Worm (Caenorhabditis elegans): Measurements from ENCODE around the gene hach-1.

The hach-1 gene

ce11 chrIII:5564325-5564724 is 9.1 kb downstream of the hach-1 start:
- TF ChIP-seq med-1 (GFP tag; optimal IDR thresholded peaks at IDR 0.05; ENCODE audit: insufficient read depth) = no peak
- TF ChIP-seq ref-1 (GFP tag; conservative IDR thresholded peaks at IDR 0.05) = no peak
- TF ChIP-seq T22C8.4 (GFP tag; IDR thresholded peaks at IDR 0.05) = no peak
- no peak for TF ChIP-seq klf-2 (GFP tag; conservative IDR thresholded peaks at IDR 0.05)
- TF ChIP-seq ztf-23 (GFP tag; IDR thresholded peaks at IDR 0.05) = no peak
- TF ChIP-seq flt-1 (GFP tag; IDR thresholded peaks at IDR 0.05) = no peak
- TF ChIP-seq cog-1 (tag; optimal IDR thresholded peaks at IDR 0.05) = no peak
- no peak for TF ChIP-seq ztf-29 (GFP tag; IDR thresholded peaks at IDR 0.05)
- no peak for TF ChIP-seq tab-1 (GFP tag; IDR thresholded peaks at IDR 0.05)

ce11 chrIII:5564799-5565198 is 9.5 kb downstream of the hach-1 start, which contains the start of gene mlc-3:
Gene mlc-3 (plus strand): TSS chrIII:5565025.
- TF ChIP-seq ref-1 (GFP tag; conservative IDR thresholded peaks at IDR 0.05) (no peak), T22C8.4 (GFP tag; IDR thresholded peaks at IDR 0.05) (no peak), klf-2 (GFP tag; conservative IDR thresholded peaks at IDR 0.05) (no peak), flt-1 (GFP tag; IDR thresholded peaks at IDR 0.05) (peak; percentile 69; the same call in 1 of the 2 replicates)

- TF ChIP-seq ref-1 (GFP tag; conservative IDR thresholded peaks at IDR 0.05) = no peak
- TF ChIP-seq klf-2 (GFP tag; conservative IDR thresholded peaks at IDR 0.05) = no peak
- TF ChIP-seq flt-1 (GFP tag; IDR thresholded peaks at IDR 0.05) = no peak
- no peak for TF ChIP-seq cog-1 (tag; optimal IDR thresholded peaks at IDR 0.05)
- no peak for TF ChIP-seq tab-1 (GFP tag; IDR thresholded peaks at IDR 0.05)
- TF ChIP-seq ztf-23 (GFP tag; IDR thresholded peaks at IDR 0.05) = no peak
- no peak for TF ChIP-seq ztf-29 (GFP tag; IDR thresholded peaks at IDR 0.05)
- TF ChIP-seq T22C8.4 (GFP tag; IDR thresholded peaks at IDR 0.05) = no peak
- no peak for TF ChIP-seq med-1 (GFP tag; optimal IDR thresholded peaks at IDR 0.05; ENCODE audit: insufficient read depth)
These were observed 10.4 kb downstream of the hach-1 start for ce11 chrIII:5565699-5566098.

- TF ChIP-seq ztf-23 (GFP tag; IDR thresholded peaks at IDR 0.05) = peak; percentile 44; the same call in 1 of the 2 replicates
- TF ChIP-seq med-1 (GFP tag; optimal IDR thresholded peaks at IDR 0.05; ENCODE audit: insufficient read depth) = no peak
- no peak for TF ChIP-seq flt-1 (GFP tag; IDR thresholded peaks at IDR 0.05)
These were observed 11.2 kb downstream of the hach-1 start for ce11 chrIII:5566496-5566895.

ce11 chrIII:5568265-5568664 is 13.0 kb downstream of the hach-1 start:
- 0 out of 2 replicates have a peak, but pooled peaks have one; percentile 59 for TF ChIP-seq tab-1 (GFP tag; IDR thresholded peaks at IDR 0.05)
- TF ChIP-seq klf-2 (GFP tag; conservative IDR thresholded peaks at IDR 0.05) = no peak

- no peak for TF ChIP-seq cog-1 (tag; optimal IDR thresholded peaks at IDR 0.05)
- no peak for TF ChIP-seq flt-1 (GFP tag; IDR thresholded peaks at IDR 0.05)
- TF ChIP-seq ref-1 (GFP tag; conservative IDR thresholded peaks at IDR 0.05) = no peak
- TF ChIP-seq ztf-23 (GFP tag; IDR thresholded peaks at IDR 0.05) = no peak
- no peak for TF ChIP-seq ztf-29 (GFP tag; IDR thresholded peaks at IDR 0.05)
- no peak for TF ChIP-seq med-1 (GFP tag; optimal IDR thresholded peaks at IDR 0.05; ENCODE audit: insufficient read depth)
- TF ChIP-seq klf-2 (GFP tag; conservative IDR thresholded peaks at IDR 0.05) = no peak
These were observed 13.4 kb downstream of the hach-1 start, which contains the start of gene nspb-12 for ce11 chrIII:5568679-5569078. Gene nspb-12 (minus strand): TSS chrIII:5568779.

ce11 chrIII:5570814-5571443 is 15.7 kb downstream of the hach-1 start:
- no peak for TF ChIP-seq klf-2 (GFP tag; conservative IDR thresholded peaks at IDR 0.05)
- TF ChIP-seq cog-1 (tag; optimal IDR thresholded peaks at IDR 0.05) = no peak
- no peak for TF ChIP-seq flt-1 (GFP tag; IDR thresholded peaks at IDR 0.05)
- no peak for TF ChIP-seq ztf-23 (GFP tag; IDR thresholded peaks at IDR 0.05)
- TF ChIP-seq tab-1 (GFP tag; IDR thresholded peaks at IDR 0.05) = no peak
- TF ChIP-seq med-1 (GFP tag; optimal IDR thresholded peaks at IDR 0.05; ENCODE audit: insufficient read depth) = no peak
- TF ChIP-seq T22C8.4 (GFP tag; IDR thresholded peaks at IDR 0.05) = no peak
- no peak for TF ChIP-seq ztf-29 (GFP tag; IDR thresholded peaks at IDR 0.05)

ce11 chrIII:5572806-5573205 is 17.6 kb downstream of the hach-1 start:
- TF ChIP-seq T22C8.4 (GFP tag; IDR thresholded peaks at IDR 0.05) (no peak), ztf-29 (GFP tag; IDR thresholded peaks at IDR 0.05) (no peak), klf-2 (GFP tag; conservative IDR thresholded peaks at IDR 0.05) (no peak), cog-1 (tag; optimal IDR thresholded peaks at IDR 0.05) (no peak), tab-1 (GFP tag; IDR thresholded peaks at IDR 0.05) (no peak), ref-1 (GFP tag; conservative IDR thresholded peaks at IDR 0.05) (no peak), flt-1 (GFP tag; IDR thresholded peaks at IDR 0.05) (no peak), ztf-23 (GFP tag; IDR thresholded peaks at IDR 0.05) (no peak), med-1 (GFP tag; optimal IDR thresholded peaks at IDR 0.05; ENCODE audit: insufficient read depth) (no peak)

ce11 chrIII:5573694-5574093 is 18.4 kb downstream of the hach-1 start, which contains the start of gene molo-1:
Gene molo-1 (plus strand): TSS chrIII:5573994.
- TF ChIP-seq med-1 (GFP tag; optimal IDR thresholded peaks at IDR 0.05; ENCODE audit: insufficient read depth) = no peak
- TF ChIP-seq ref-1 (GFP tag; conservative IDR thresholded peaks at IDR 0.05) = no peak
- no peak for TF ChIP-seq flt-1 (GFP tag; IDR thresholded peaks at IDR 0.05)
- TF ChIP-seq tab-1 (GFP tag; IDR thresholded peaks at IDR 0.05) = no peak
- no peak for TF ChIP-seq T22C8.4 (GFP tag; IDR thresholded peaks at IDR 0.05)
- TF ChIP-seq klf-2 (GFP tag; conservative IDR thresholded peaks at IDR 0.05) = no peak
- no peak for TF ChIP-seq cog-1 (tag; optimal IDR thresholded peaks at IDR 0.05)
- TF ChIP-seq ztf-29 (GFP tag; IDR thresholded peaks at IDR 0.05) = no peak
- TF ChIP-seq ztf-23 (GFP tag; IDR thresholded peaks at IDR 0.05) = no peak

ce11 chrIII:5581049-5581448 is 25.8 kb downstream of the hach-1 start, which contains the start of gene F56D2.5:
Gene F56D2.5 (minus strand): TSS chrIII:5581419.
- TF ChIP-seq ztf-23 (GFP tag; IDR thresholded peaks at IDR 0.05) = no peak
- TF ChIP-seq tab-1 (GFP tag; IDR thresholded peaks at IDR 0.05) = no peak
